Worm (Caenorhabditis elegans): ENCODE measurements around the gene fbxb-85.

DNA sequence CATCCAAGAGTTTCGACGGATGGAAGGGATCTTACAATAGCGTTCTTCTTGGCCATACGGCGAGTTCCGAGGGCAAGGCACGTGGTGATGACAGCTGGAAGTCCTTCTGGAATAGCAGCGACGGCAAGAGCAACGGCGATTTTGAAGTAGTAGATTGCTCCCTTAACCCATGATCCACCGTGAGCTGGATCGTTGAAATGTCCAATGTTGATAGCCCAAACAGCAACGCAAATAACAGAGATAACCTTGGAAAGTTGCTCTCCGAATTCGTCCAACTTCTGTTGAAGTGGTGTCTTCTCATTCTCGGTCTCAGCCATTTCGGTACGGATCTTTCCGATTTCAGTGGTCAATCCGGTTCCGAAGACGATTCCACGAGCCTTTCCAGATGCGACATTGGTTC lies 33.6 kb downstream of the fbxb-85 start:
- no peak for TF ChIP-seq fkh-10 (GFP tag; optimal IDR thresholded peaks at IDR 0.05)
- no peak for TF ChIP-seq ref-2 (tag; optimal IDR thresholded peaks at IDR 0.05)
- TF ChIP-seq hlh-13 (GFP tag; optimal IDR thresholded peaks at IDR 0.05), result no peak
- TF ChIP-seq dve-1 (tag; optimal IDR thresholded peaks at IDR 0.05), result no peak
- no peak for TF ChIP-seq sdc-2 (tag; optimal IDR thresholded peaks at IDR 0.05)
- TF ChIP-seq elt-2 (tag; optimal IDR thresholded peaks at IDR 0.05), result no peak
- TF ChIP-seq nhr-11 (tag; optimal IDR thresholded peaks at IDR 0.05), result no peak
- TF ChIP-seq ceh-9 (tag; optimal IDR thresholded peaks at IDR 0.05), result no peak
- TF ChIP-seq F13H6.1 (tag; optimal IDR thresholded peaks at IDR 0.05), result no peak
- no peak for TF ChIP-seq sox-4 (tag; optimal IDR thresholded peaks at IDR 0.05)
- TF ChIP-seq fkh-6 (tag; optimal IDR thresholded peaks at IDR 0.05), result no peak
- no peak for TF ChIP-seq unc-86 (tag; optimal IDR thresholded peaks at IDR 0.05)
- TF ChIP-seq nfya-1 (tag; optimal IDR thresholded peaks at IDR 0.05), result no peak
